Worm (Caenorhabditis elegans): ENCODE measurements around the gene Y24F12A.1.

Gene Y24F12A.1

DNA sequence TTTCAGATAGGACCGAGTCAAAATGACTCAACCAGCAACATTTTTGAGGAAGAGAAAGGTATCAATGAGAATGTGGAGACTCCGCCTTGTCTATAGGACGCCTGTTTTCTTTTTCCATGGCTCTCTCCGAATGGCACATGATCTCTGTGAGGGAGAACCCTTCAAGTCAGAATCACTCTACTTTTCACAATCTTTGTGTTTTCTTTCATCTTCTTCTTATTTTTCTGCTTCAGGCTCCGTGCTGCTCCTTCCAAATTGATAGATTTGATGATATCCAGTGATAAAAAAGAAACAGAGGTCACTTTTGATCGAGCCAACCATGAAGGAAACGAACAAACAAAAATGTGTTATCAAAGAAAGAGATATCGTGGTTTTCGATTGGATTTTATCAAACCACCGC lies 44.0 kb downstream of the Y24F12A.1 start, which contains the start of gene ZK809.8:
Gene ZK809.8, minus strand, starts transcription at position 34 of the 400 bp plus-strand sequence.
- TF ChIP-seq isw-1 (GFP tag; IDR thresholded peaks at IDR 0.05) (no peak), nhr-71 (tag; optimal IDR thresholded peaks at IDR 0.05) (peak; percentile 82), lsy-2 (tag; optimal IDR thresholded peaks at IDR 0.05) (peak in 1 of 2 experiments; percentile 42), mdl-1 (tag; optimal IDR thresholded peaks at IDR 0.05) (no peak), C34B4.2 (tag; optimal IDR thresholded peaks at IDR 0.05) (no peak), nhr-47 (tag; optimal IDR thresholded peaks at IDR 0.05) (no peak), nhr-85 (tag) (no peak), zag-1 (tag; optimal IDR thresholded peaks at IDR 0.05) (no peak), aha-1 (tag; optimal IDR thresholded peaks at IDR 0.05) (no peak), hlh-17 (GFP tag; optimal IDR thresholded peaks at IDR 0.05; ENCODE audit: borderline replicate concordance) (no peak), nhr-237 (tag; optimal IDR thresholded peaks at IDR 0.05) (no peak), fkh-10 (GFP tag; optimal IDR thresholded peaks at IDR 0.05) (no peak), hpl-2 (GFP tag; optimal IDR thresholded peaks at IDR 0.05) (no peak), mep-1 (tag; optimal IDR thresholded peaks at IDR 0.05) (no peak), ama-1 (optimal IDR thresholded peaks at IDR 0.05) (no peak), C04F5.9 (tag; optimal IDR thresholded peaks at IDR 0.05) (no peak), jun-1 (tag; optimal IDR thresholded peaks at IDR 0.05) (no peak), snu-23 (GFP tag; optimal IDR thresholded peaks at IDR 0.05) (peak; percentile 33), rnt-1 (tag; optimal IDR thresholded peaks at IDR 0.05) (peak; percentile 41), hlh-4 (tag; optimal IDR thresholded peaks at IDR 0.05) (no peak), nhr-19 (GFP tag; conservative IDR thresholded peaks at IDR 0.05) (peak; percentile 31; the same call in 1 of the 2 replicates), skn-1 (tag; optimal IDR thresholded peaks at IDR 0.05) (no peak), egl-27 (tag; optimal IDR thresholded peaks at IDR 0.05) (no peak), unc-30 (tag; optimal IDR thresholded peaks at IDR 0.05) (no peak), lin-39 (tag; optimal IDR thresholded peaks at IDR 0.05) (no peak), nhr-20 (tag; optimal IDR thresholded peaks at IDR 0.05) (peak; percentile 6), ztf-4 (tag; optimal IDR thresholded peaks at IDR 0.05) (no peak), ztf-11 (tag; optimal IDR thresholded peaks at IDR 0.05) (no peak), efl-1 (optimal IDR thresholded peaks at IDR 0.05) (no peak), efl-1 (GFP tag; optimal IDR thresholded peaks at IDR 0.05 in 1 of 2) (no peak), unc-130 (tag; optimal IDR thresholded peaks at IDR 0.05) (peak; percentile 6), lin-14 (GFP tag; optimal IDR thresholded peaks at IDR 0.05) (peak; percentile 67), irx-1 (tag; optimal IDR thresholded peaks at IDR 0.05) (no peak), pqm-1 (tag; optimal IDR thresholded peaks at IDR 0.05) (no peak), lin-35 (GFP tag; optimal IDR thresholded peaks at IDR 0.05) (no peak), elt-3 (tag; optimal IDR thresholded peaks at IDR 0.05) (no peak), elt-2 (tag; optimal IDR thresholded peaks at IDR 0.05) (no peak), sox-4 (tag; optimal IDR thresholded peaks at IDR 0.05) (no peak)

- no peak for TF ChIP-seq nhr-19 (GFP tag; conservative IDR thresholded peaks at IDR 0.05)
- TF ChIP-seq zip-4 (GFP tag; optimal IDR thresholded peaks at IDR 0.05) = no peak
- no peak for TF ChIP-seq nhr-47 (tag; optimal IDR thresholded peaks at IDR 0.05)
- no peak for TF ChIP-seq xbp-1 (tag; optimal IDR thresholded peaks at IDR 0.05)
- no peak for TF ChIP-seq mab-9 (GFP tag; IDR thresholded peaks at IDR 0.05)
- no peak for TF ChIP-seq Y116A8C.19 (tag; optimal IDR thresholded peaks at IDR 0.05; ENCODE audit: borderline replicate concordance)
- TF ChIP-seq sox-4 (tag; optimal IDR thresholded peaks at IDR 0.05) = no peak
Observed at ce11 chrIV:11650344-11650743, 45.3 kb downstream of the Y24F12A.1 start.

DNA sequence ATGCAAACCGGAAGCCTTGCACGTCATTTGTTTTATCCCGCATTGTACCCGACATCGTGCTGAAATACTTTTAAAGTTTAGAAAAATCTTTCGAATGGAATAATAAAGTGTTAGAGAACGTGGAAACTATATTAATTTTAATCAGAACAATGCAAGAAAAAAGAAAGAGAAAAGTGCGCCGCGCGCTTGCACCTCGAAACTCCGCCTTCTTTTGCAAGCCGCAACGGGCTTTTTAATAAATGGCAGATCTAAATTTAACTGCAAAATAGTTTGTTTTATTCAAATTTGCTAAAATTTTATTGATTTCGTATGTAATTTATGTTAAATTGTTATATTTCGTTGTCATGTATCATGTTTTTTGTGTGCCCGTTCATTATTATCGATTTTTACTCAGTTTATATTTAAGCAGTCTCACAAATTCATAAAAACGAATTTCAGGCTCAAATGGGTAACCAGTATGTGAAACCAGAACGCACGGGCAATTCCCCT lies 47.0 kb downstream of the Y24F12A.1 start, which contains the start of the genes acl-3 and ndub-6:
Gene acl-3, minus strand, starts transcription at position 59 of the 489 bp plus-strand sequence.
Gene ndub-6, plus strand, starts transcription at position 439 of the 489 bp plus-strand sequence.
- peak in 1 of 2 experiments; percentile 24 for TF ChIP-seq lsy-2 (tag; optimal IDR thresholded peaks at IDR 0.05)
- no peak for TF ChIP-seq nhr-77 (tag; optimal IDR thresholded peaks at IDR 0.05)
- TF ChIP-seq unc-86 (tag; optimal IDR thresholded peaks at IDR 0.05) = no peak
- no peak for TF ChIP-seq unc-62 (GFP tag; optimal IDR thresholded peaks at IDR 0.05)
- no peak for TF ChIP-seq ets-5 (GFP tag; IDR thresholded peaks at IDR 0.05)
- peak; percentile 20 for TF ChIP-seq snu-23 (GFP tag; optimal IDR thresholded peaks at IDR 0.05)
- no peak for TF ChIP-seq grh-1 (GFP tag; IDR thresholded peaks at IDR 0.05)
- TF ChIP-seq fkh-10 (GFP tag; optimal IDR thresholded peaks at IDR 0.05) = no peak
- no peak for TF ChIP-seq hlh-4 (tag; optimal IDR thresholded peaks at IDR 0.05)
- peak in 1 of 2 experiments; percentile 11 for TF ChIP-seq lin-35 (GFP tag; optimal IDR thresholded peaks at IDR 0.05)
- TF ChIP-seq elt-2 (tag; optimal IDR thresholded peaks at IDR 0.05) = no peak
- no peak for TF ChIP-seq hlh-17 (GFP tag; optimal IDR thresholded peaks at IDR 0.05; ENCODE audit: borderline replicate concordance)
- TF ChIP-seq dpl-1 (GFP tag; optimal IDR thresholded peaks at IDR 0.05) = peak in 1 of 3 experiments; percentile 11
